Worm (Caenorhabditis elegans) whole organism, mixed stage, embryonic: Measurements from ENCODE around the gene aptf-1.

Experiments used
- M03D4.4 ChIP-seq: sonication (generic microtip); optimal IDR thresholded peaks from 2 replicates; lab custom pipeline; 2017; ENCODE audit warnings: mild to moderate bottlenecking, missing genetic modification characterization, missing compliant biosample characterization
- bed-3 ChIP-seq: fragments of 200-800 bp; sonication (Bioruptor generic); optimal IDR thresholded peaks from 3 replicates; lab custom pipeline; 2018; ENCODE audit warnings: mild to moderate bottlenecking, missing genetic modification characterization, moderate library complexity, missing compliant biosample characterization
- blmp-1 ChIP-seq: fragments of 150-350 bp; optimal IDR thresholded peaks from 2 replicates; lab custom pipeline; 2014; ENCODE audit warnings: missing biosample characterization, missing genetic modification characterization
- ceh-39 ChIP-seq: fragments of 150-350 bp; optimal IDR thresholded peaks from 2 replicates; lab custom pipeline; 2014; ENCODE audit warnings: missing biosample characterization, missing genetic modification characterization
- ceh-43 ChIP-seq: fragments of 200-800 bp; sonication (Bioruptor generic); optimal IDR thresholded peaks from 2 replicates; lab custom pipeline; 2018; ENCODE audit warnings: mild to moderate bottlenecking, missing genetic modification characterization, moderate library complexity, missing compliant biosample characterization
- ceh-83 ChIP-seq: fragments of 200-800 bp; sonication (Bioruptor generic); optimal IDR thresholded peaks from 2 replicates; lab custom pipeline; 2018; ENCODE audit warnings: mild to moderate bottlenecking, missing genetic modification characterization, missing compliant biosample characterization
- ces-1 ChIP-seq: fragments of 150-350 bp; optimal IDR thresholded peaks from 2 replicates; lab custom pipeline; 2014; ENCODE audit warnings: missing biosample characterization, missing genetic modification reagents, missing genetic modification characterization
- cnd-1 ChIP-seq: fragments of 200-800 bp; sonication (Bioruptor generic); optimal IDR thresholded peaks from 2 replicates; lab custom pipeline; 2018; ENCODE audit warnings: mild to moderate bottlenecking, missing genetic modification characterization, missing compliant biosample characterization
- drap-1 ChIP-seq: fragments of 200-800 bp; sonication (Bioruptor generic); optimal IDR thresholded peaks from 3 replicates; lab custom pipeline; 2018; ENCODE audit warnings: mild to moderate bottlenecking, missing genetic modification characterization, missing compliant biosample characterization
- elt-1 ChIP-seq: sonication (generic microtip); optimal IDR thresholded peaks from 2 replicates; lab custom pipeline; 2017; ENCODE audit warnings: missing genetic modification characterization, mild to moderate bottlenecking, missing compliant biosample characterization, antibody characterized with exemption, moderate library complexity, borderline replicate concordance; ENCODE audit not compliant: insufficient read depth
- elt-3 ChIP-seq: fragments of 150-350 bp; optimal IDR thresholded peaks from 2 replicates; lab custom pipeline; 2014; ENCODE audit warnings: missing biosample characterization, missing genetic modification characterization
- flh-1 ChIP-seq: fragments of 200-800 bp; sonication (Bioruptor generic); optimal IDR thresholded peaks from 2 replicates; lab custom pipeline; 2018; ENCODE audit warnings: mild to moderate bottlenecking, missing genetic modification characterization, moderate library complexity, missing compliant biosample characterization
- ham-2 ChIP-seq: fragments of 200-800 bp; sonication (Bioruptor generic); optimal IDR thresholded peaks from 2 replicates; lab custom pipeline; 2018; ENCODE audit warnings: mild to moderate bottlenecking, missing genetic modification characterization, missing compliant biosample characterization
- hlh-1 ChIP-seq: fragments of 150-350 bp; optimal IDR thresholded peaks from 2 replicates; lab custom pipeline; 2014; ENCODE audit warnings: missing biosample characterization, missing genetic modification reagents, missing genetic modification characterization
- lin-13 ChIP-seq: fragments of 150-350 bp; optimal IDR thresholded peaks from 2 replicates; lab custom pipeline; 2014; ENCODE audit warnings: missing biosample characterization, missing genetic modification characterization
- lin-32 ChIP-seq: fragments of 200-800 bp; sonication (Bioruptor generic); optimal IDR thresholded peaks from 2 replicates; lab custom pipeline; 2018; ENCODE audit warnings: mild to moderate bottlenecking, missing genetic modification characterization, missing compliant biosample characterization
- lsy-2 ChIP-seq: fragments of 150-350 bp; optimal IDR thresholded peaks from 2 replicates; lab custom pipeline; 2014; ENCODE audit warnings: missing biosample characterization, missing genetic modification characterization
- mab-5 ChIP-seq: fragments of 150-350 bp; optimal IDR thresholded peaks from 2 replicates; lab custom pipeline; 2014; ENCODE audit warnings: missing biosample characterization, missing genetic modification characterization
- mep-1 ChIP-seq: fragments of 150-350 bp; optimal IDR thresholded peaks from 2 replicates; lab custom pipeline; 2017; ENCODE audit warnings: missing biosample characterization, missing genetic modification reagents, missing genetic modification characterization, inconsistent platforms
- mls-2 ChIP-seq: sonication (generic microtip); optimal IDR thresholded peaks from 2 replicates; lab custom pipeline; 2016; ENCODE audit warnings: mild to moderate bottlenecking, missing genetic modification characterization, moderate library complexity, missing compliant biosample characterization
- nhr-12 ChIP-seq: fragments of 150-350 bp; optimal IDR thresholded peaks from 2 replicates; lab custom pipeline; 2014; ENCODE audit warnings: missing biosample characterization, missing genetic modification characterization
- nhr-2 ChIP-seq: fragments of 150-350 bp; optimal IDR thresholded peaks from 2 replicates; lab custom pipeline; 2014; ENCODE audit warnings: missing biosample characterization, missing genetic modification characterization
- nhr-237 ChIP-seq: fragments of 150-350 bp; optimal IDR thresholded peaks from 2 replicates; lab custom pipeline; 2014; ENCODE audit warnings: missing biosample characterization, missing genetic modification characterization
- nhr-28 ChIP-seq: fragments of 150-350 bp; optimal IDR thresholded peaks from 2 replicates; lab custom pipeline; 2014; ENCODE audit warnings: missing biosample characterization, missing genetic modification characterization
- nhr-76 ChIP-seq: sonication (generic microtip); optimal IDR thresholded peaks from 2 replicates; lab custom pipeline; 2017; ENCODE audit warnings: missing biosample characterization, missing genetic modification characterization
- pha-4 ChIP-seq: fragments of 150-350 bp; optimal IDR thresholded peaks from 2 replicates; lab custom pipeline; 2018; ENCODE audit warnings: missing biosample characterization, missing genetic modification reagents, missing genetic modification characterization
- sem-2 ChIP-seq: fragments of 200-800 bp; sonication (Bioruptor generic); optimal IDR thresholded peaks from 2 replicates; lab custom pipeline; 2018; ENCODE audit warnings: mild to moderate bottlenecking, missing genetic modification characterization, missing compliant biosample characterization
- snpc-4 ChIP-seq: fragments of 150-350 bp; optimal IDR thresholded peaks from 2 replicates; lab custom pipeline; 2014; ENCODE audit warnings: missing biosample characterization, missing genetic modification characterization
- sptf-1 ChIP-seq: sonication (generic microtip); optimal IDR thresholded peaks from 2 replicates; lab custom pipeline; 2017; ENCODE audit warnings: mild to moderate bottlenecking, missing genetic modification characterization, moderate library complexity, missing compliant biosample characterization
- tbx-8 ChIP-seq: fragments of 200-800 bp; sonication (Bioruptor generic); optimal IDR thresholded peaks from 2 replicates; lab custom pipeline; 2018; ENCODE audit warnings: mild to moderate bottlenecking, missing genetic modification characterization, moderate library complexity, missing compliant biosample characterization
- unc-120 ChIP-seq: sonication (generic microtip); optimal IDR thresholded peaks from 2 replicates; lab custom pipeline; 2017; ENCODE audit warnings: missing genetic modification characterization, missing compliant biosample characterization; ENCODE audit not compliant: poor library complexity, severe bottlenecking
- unc-39 ChIP-seq: fragments of 150-350 bp; optimal IDR thresholded peaks from 2 replicates; lab custom pipeline; 2014; ENCODE audit warnings: missing biosample characterization, missing genetic modification characterization
- unc-62 ChIP-seq: fragments of 150-350 bp; optimal IDR thresholded peaks from 2 replicates; lab custom pipeline; 2014; ENCODE audit warnings: missing biosample characterization, missing genetic modification reagents, missing genetic modification characterization
- zip-8 ChIP-seq: fragments of 150-350 bp; optimal IDR thresholded peaks from 2 replicates; lab custom pipeline; 2014; ENCODE audit warnings: missing biosample characterization, missing genetic modification characterization
- ztf-11 ChIP-seq: fragments of 150-350 bp; optimal IDR thresholded peaks from 2 replicates; lab custom pipeline; 2014; ENCODE audit warnings: missing biosample characterization, missing genetic modification characterization

Gene aptf-1

ce11 chrII:6454671-6455070 is at the start of gene aptf-1:
Gene aptf-1 (plus strand): TSS chrII:6454971.
- no peak for TF ChIP-seq blmp-1
- TF ChIP-seq drap-1 (GFP tag; lab: Kevin White, UChicago), result no peak
- no peak for TF ChIP-seq lin-13 (tag; lab: Kevin White, UChicago)
- no peak for TF ChIP-seq cnd-1 (tag; lab: Kevin White, UChicago)
- TF ChIP-seq zip-8 (tag; lab: Kevin White, UChicago), result no peak
- TF ChIP-seq nhr-28 (tag; lab: Kevin White, UChicago), result no peak
- no peak for TF ChIP-seq lin-32 (GFP tag; lab: Kevin White, UChicago)
- TF ChIP-seq tbx-8, result no peak
- no peak for TF ChIP-seq ces-1 (GFP tag; lab: Kevin White, UChicago)
- TF ChIP-seq nhr-237 (tag; lab: Kevin White, UChicago), result no peak
- no peak for TF ChIP-seq ham-2
- TF ChIP-seq M03D4.4 (tag; lab: Kevin White, UChicago), result no peak
- TF ChIP-seq sem-2 (GFP tag; lab: Kevin White, UChicago), result no peak
- TF ChIP-seq mab-5 (tag; lab: Kevin White, UChicago), result no peak
- no peak for TF ChIP-seq ceh-43
- TF ChIP-seq bed-3 (GFP tag; lab: Kevin White, UChicago), result no peak
- TF ChIP-seq nhr-12 (tag; lab: Kevin White, UChicago), result no peak
- TF ChIP-seq nhr-76 (tag; lab: Kevin White, UChicago), result no peak
- no peak for TF ChIP-seq unc-62 (GFP tag; lab: Kevin White, UChicago)

- TF ChIP-seq blmp-1, result no peak
- TF ChIP-seq sptf-1, result no peak
- TF ChIP-seq nhr-12 (tag; lab: Kevin White, UChicago), result no peak
- no peak for TF ChIP-seq flh-1 (GFP tag; lab: Kevin White, UChicago)
- no peak for TF ChIP-seq pha-4
- TF ChIP-seq nhr-76 (tag; lab: Kevin White, UChicago), result no peak
- TF ChIP-seq cnd-1 (tag; lab: Kevin White, UChicago), result no peak
- TF ChIP-seq nhr-2 (tag; lab: Kevin White, UChicago), result no peak
- no peak for TF ChIP-seq ces-1 (GFP tag; lab: Kevin White, UChicago)
- no peak for TF ChIP-seq unc-120
- no peak for TF ChIP-seq tbx-8
- TF ChIP-seq mab-5 (tag; lab: Kevin White, UChicago), result no peak
- TF ChIP-seq elt-3, result no peak
- TF ChIP-seq mls-2, result no peak
- no peak for TF ChIP-seq ceh-43
- no peak for TF ChIP-seq unc-39 (tag; lab: Kevin White, UChicago)
- no peak for TF ChIP-seq ham-2
- no peak for TF ChIP-seq bed-3 (GFP tag; lab: Kevin White, UChicago)
- no peak for TF ChIP-seq sem-2 (GFP tag; lab: Kevin White, UChicago)
- TF ChIP-seq elt-1 (tag; lab: Kevin White, UChicago), result no peak
- TF ChIP-seq, all 35 proteins: peak for 0
These were observed 47.5 kb upstream of the aptf-1 start, which contains the start of gene spp-11 for ce11 chrII:6407279-6407678. Gene spp-11 (minus strand): TSS chrII:6407379.

- peak; percentile 65 for TF ChIP-seq zip-8 (tag; lab: Kevin White, UChicago)
- TF ChIP-seq ceh-83, result no peak
- TF ChIP-seq nhr-237 (tag; lab: Kevin White, UChicago), result no peak
- TF ChIP-seq ham-2, result peak; percentile 90
- TF ChIP-seq cnd-1 (tag; lab: Kevin White, UChicago), result peak; percentile 36
- TF ChIP-seq elt-3, result no peak
- no peak for TF ChIP-seq ces-1 (GFP tag; lab: Kevin White, UChicago)
- TF ChIP-seq blmp-1, result no peak
- no peak for TF ChIP-seq lin-13 (tag; lab: Kevin White, UChicago)
- no peak for TF ChIP-seq M03D4.4 (tag; lab: Kevin White, UChicago)
- TF ChIP-seq ztf-11 (tag; lab: Kevin White, UChicago), result no peak
- peak; percentile 31 for TF ChIP-seq lin-32 (GFP tag; lab: Kevin White, UChicago)
- TF ChIP-seq ceh-39 (tag; lab: Kevin White, UChicago), result no peak
- TF ChIP-seq lsy-2 (tag; lab: Kevin White, UChicago), result no peak
- no peak for TF ChIP-seq pha-4
- no peak for TF ChIP-seq flh-1 (GFP tag; lab: Kevin White, UChicago)
- TF ChIP-seq drap-1 (GFP tag; lab: Kevin White, UChicago), result no peak
- no peak for TF ChIP-seq bed-3 (GFP tag; lab: Kevin White, UChicago)
- peak; percentile 69 for TF ChIP-seq elt-1 (tag; lab: Kevin White, UChicago)
- TF ChIP-seq mab-5 (tag; lab: Kevin White, UChicago), result no peak
- no peak for TF ChIP-seq unc-39 (tag; lab: Kevin White, UChicago)
- no peak for TF ChIP-seq sptf-1
- no peak for TF ChIP-seq nhr-12 (tag; lab: Kevin White, UChicago)
- no peak for TF ChIP-seq tbx-8
- no peak for TF ChIP-seq ceh-43
- TF ChIP-seq unc-62 (GFP tag; lab: Kevin White, UChicago), result no peak
- TF ChIP-seq mep-1, result peak; percentile 31
- no peak for TF ChIP-seq unc-120
- TF ChIP-seq nhr-76 (tag; lab: Kevin White, UChicago), result no peak
- TF ChIP-seq nhr-28 (tag; lab: Kevin White, UChicago), result no peak
- no peak for TF ChIP-seq sem-2 (GFP tag; lab: Kevin White, UChicago)
- peak; percentile 9 for TF ChIP-seq nhr-2 (tag; lab: Kevin White, UChicago)
- TF ChIP-seq hlh-1 (tag; lab: Kevin White, UChicago), result no peak
- peak; percentile 44 for TF ChIP-seq mls-2
- TF ChIP-seq snpc-4 (tag; lab: Kevin White, UChicago), result no peak
- TF ChIP-seq, all 35 proteins: peak for 8
These were observed 45.7 kb upstream of the aptf-1 start for ce11 chrII:6409098-6409497.
